Worm (Caenorhabditis elegans) whole organism, midembryonic: ENCODE data around the gene ZK1193.2.

Experiments
- cog-1 ChIP-seq: sonication (generic microtip); optimal IDR thresholded peaks from 2 replicates; lab custom pipeline; 2016; ENCODE audit warnings: missing genetic modification characterization, missing compliant biosample characterization
- flt-1 ChIP-seq: fragments of 200-800 bp; sonication (Bioruptor generic); IDR thresholded peaks from 2 replicates; pipeline ENCODE4 v1.3.6; 2022; ENCODE audit warnings: missing genetic modification characterization, missing compliant biosample characterization
- klf-2 ChIP-seq: fragments of 200-800 bp; sonication (Bioruptor generic); conservative IDR thresholded peaks from 2 replicates; pipeline ENCODE4 v1.3.6; 2022; ENCODE audit warnings: missing genetic modification reagents, missing genetic modification characterization, missing compliant biosample characterization
- med-1 ChIP-seq: sonication (generic microtip); optimal IDR thresholded peaks from 2 replicates; lab custom pipeline; 2017; ENCODE audit warnings: missing genetic modification characterization, mild to moderate bottlenecking, missing compliant biosample characterization, antibody characterized with exemption, missing genetic modification reagents; ENCODE audit not compliant: insufficient read depth
- tab-1 ChIP-seq: fragments of 200-800 bp; sonication (Bioruptor generic); IDR thresholded peaks from 2 replicates; pipeline ENCODE4 v1.3.6; 2022; ENCODE audit warnings: missing genetic modification characterization, missing compliant biosample characterization
- ztf-23 ChIP-seq: fragments of 200-800 bp; sonication (Bioruptor generic); IDR thresholded peaks from 2 replicates; pipeline ENCODE4 v1.3.6; 2022; ENCODE audit warnings: missing genetic modification reagents, missing genetic modification characterization, missing compliant biosample characterization
- ztf-29 ChIP-seq: fragments of 200-800 bp; sonication (Bioruptor generic); IDR thresholded peaks from 2 replicates; pipeline ENCODE4 v1.3.6; 2022; ENCODE audit warnings: missing genetic modification reagents, missing genetic modification characterization, missing compliant biosample characterization

DNA sequence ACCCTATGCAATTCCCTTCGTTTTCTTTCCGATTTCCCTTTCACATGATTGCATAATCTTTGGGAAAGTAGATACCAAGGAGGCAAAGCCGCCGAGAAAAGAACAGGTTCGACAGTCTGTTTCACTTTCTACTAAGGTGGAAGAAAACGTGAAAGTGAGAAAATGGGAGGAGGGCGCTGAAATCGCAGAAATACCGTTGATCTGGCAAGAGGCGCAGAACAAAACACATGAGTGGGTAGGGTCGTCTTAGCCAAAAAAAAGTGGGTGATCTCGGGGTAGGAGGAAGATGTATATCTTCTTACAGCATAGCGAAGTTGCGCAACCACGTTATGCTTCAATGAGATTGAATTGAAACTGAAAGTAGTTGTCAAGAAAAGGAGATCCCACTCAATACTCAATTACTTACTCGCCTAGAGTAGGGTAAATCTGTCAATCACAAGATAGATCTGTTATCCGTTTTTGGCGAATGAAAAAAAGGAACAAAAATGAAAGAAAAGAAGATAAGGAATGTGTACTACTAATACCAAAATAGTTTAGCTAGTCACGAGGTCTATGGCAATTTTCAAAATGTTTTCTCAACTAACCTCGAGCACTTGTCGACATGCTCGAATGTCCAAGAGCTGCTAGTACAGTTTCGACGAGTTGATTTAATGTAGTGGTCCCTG is 7.7 kb upstream of the ZK1193.2 start:
- TF ChIP-seq tab-1 (no peak), ztf-23 (GFP tag; lab: Robert Waterston, UW) (no peak), cog-1 (tag; lab: Kevin White, UChicago) (no peak), flt-1 (GFP tag; lab: Robert Waterston, UW) (no peak), med-1 (no peak), klf-2 (GFP tag; lab: Robert Waterston, UW) (no peak), ztf-29 (no peak)
